Worm (Caenorhabditis elegans) whole organism, L4 larva: ENCODE measurements around the gene spt-5.

Experiments
- lin-13 ChIP-seq: fragments of 150-350 bp; optimal IDR thresholded peaks from 2 replicates; lab custom pipeline; 2014; ENCODE audit warnings: missing biosample characterization, missing genetic modification reagents, missing genetic modification characterization
- lin-29 ChIP-seq: fragments of 200-800 bp; sonication (Bioruptor generic); IDR thresholded peaks from 2 replicates; pipeline ENCODE4 v1.3.6; 2022; ENCODE audit warnings: missing genetic modification reagents, missing genetic modification characterization, missing compliant biosample characterization
- nhr-28 ChIP-seq: fragments of 150-350 bp; optimal IDR thresholded peaks from 2 replicates; lab custom pipeline; 2014; ENCODE audit warnings: missing biosample characterization, missing genetic modification characterization
- saeg-2 ChIP-seq: fragments of 200-800 bp; sonication (Bioruptor generic); IDR thresholded peaks from 2 replicates; pipeline ENCODE4 v1.3.6; 2022; ENCODE audit warnings: missing genetic modification reagents, missing genetic modification characterization, missing compliant biosample characterization
- unc-62 ChIP-seq, 3 experiments: fragments of 150-350 bp in 1 of 3; sonication (generic microtip); optimal IDR thresholded peaks in 2 of 3; peaks in 1 of 3; 1 replicate in 1 of 3; 2 replicates in 2 of 3; lab custom pipeline; 2014 to 2017; ENCODE audit warnings: missing biosample characterization in 3 of 3, missing genetic modification characterization in 3 of 3, missing genetic modification reagents in 3 of 3, missing genotype in 1 of 3
- ztf-11 ChIP-seq: fragments of 150-350 bp; optimal IDR thresholded peaks from 2 replicates; lab custom pipeline; 2014; ENCODE audit warnings: missing biosample characterization, missing genetic modification characterization

ce11 chrIV:12010859-12011258 lies 40.4 kb upstream of the spt-5 start, which contains the start of the genes ZK617.26 and unc-22:
- TF ChIP-seq nhr-28 (tag; lab: Kevin White, UChicago) (no peak), lin-29 (GFP tag; lab: Robert Waterston, UW) (no peak), unc-62 (GFP tag; optimal IDR thresholded peaks at IDR 0.05 in 1 of 2; lab: Kevin White, UChicago) (no peak), unc-62 (tag; optimal IDR thresholded peaks at IDR 0.05; lab: Kevin White, UChicago) (no peak), lin-13 (GFP tag; lab: Kevin White, UChicago) (no peak), saeg-2 (GFP tag; lab: Robert Waterston, UW) (no peak), ztf-11 (tag; lab: Kevin White, UChicago) (no peak)
